Fruit fly (Drosophila melanogaster) whole organism, embryonic: Measurements from ENCODE around the gene CG14882.

Experiments used
- Atf-2 ChIP-seq: fragments of 200-800 bp; sonication (Bioruptor generic); optimal IDR thresholded peaks from 2 replicates; lab custom pipeline; 2016; ENCODE audit warnings: missing biosample characterization, missing genetic modification characterization
- CG10209 ChIP-seq: fragments of 200-800 bp; sonication (Bioruptor generic); optimal IDR thresholded peaks from 3 replicates; lab custom pipeline; 2017; ENCODE audit warnings: missing biosample characterization, mild to moderate bottlenecking, missing genetic modification characterization, missing genetic modification reagents
- CG11398 ChIP-seq: fragments of 200-800 bp; sonication (Bioruptor generic); optimal IDR thresholded peaks from 2 replicates; lab custom pipeline; 2016; ENCODE audit warnings: missing biosample characterization, missing genetic modification characterization
- CG32767 ChIP-seq: fragments of 200-800 bp; sonication (Bioruptor generic); IDR thresholded peaks from 2 replicates; pipeline ENCODE4 v1.3.6; 2022; ENCODE audit warnings: missing biosample characterization, missing genetic modification characterization
- CG3726 ChIP-seq: fragments of 200-800 bp; sonication (Bioruptor generic); IDR thresholded peaks from 3 replicates; pipeline ENCODE4, ENCODE4 v1.3.6; 2022; ENCODE audit warnings: missing biosample characterization, missing genetic modification characterization
- HmgD ChIP-seq: fragments of 200-800 bp; sonication (Bioruptor generic); optimal IDR thresholded peaks from 3 replicates; lab custom pipeline; 2016; ENCODE audit warnings: missing biosample characterization, missing genetic modification characterization
- Ravus ChIP-seq: fragments of 200-800 bp; sonication (Bioruptor generic); IDR thresholded peaks from 2 replicates; pipeline ENCODE4 v1.3.6; 2022; ENCODE audit warnings: missing biosample characterization, missing genetic modification characterization
- jumu ChIP-seq: fragments of 200-800 bp; sonication (Bioruptor generic); optimal IDR thresholded peaks from 3 replicates; lab custom pipeline; 2016; ENCODE audit warnings: missing biosample characterization, missing genetic modification characterization
- knrl ChIP-seq: fragments of 200-800 bp; sonication (Bioruptor generic); IDR thresholded peaks from 3 replicates; pipeline ENCODE4 v1.3.6; 2022; ENCODE audit warnings: missing biosample characterization, missing genetic modification characterization; ENCODE audit not compliant: partially characterized antibody
- sna ChIP-seq: fragments of 200-800 bp; sonication (Bioruptor generic); IDR thresholded peaks from 2 replicates; pipeline ENCODE4 v1.3.6; 2022; ENCODE audit warnings: missing biosample characterization, missing genetic modification characterization; ENCODE audit not compliant: partially characterized antibody

- TF ChIP-seq Atf-2 (GFP tag; lab: Kevin White, UChicago) (no peak), CG32767 (GFP tag; lab: Robert Waterston, UW) (no peak), sna (GFP tag; lab: Robert Waterston, UW) (no peak), CG10209 (GFP tag; lab: Kevin White, UChicago) (no peak), knrl (no peak), HmgD (GFP tag; lab: Kevin White, UChicago) (no peak), CG3726 (GFP tag; lab: Robert Waterston, UW) (no peak), Ravus (no peak), jumu (GFP tag; lab: Kevin White, UChicago) (no peak), CG11398 (no peak)
These were observed 29.3 kb downstream of the CG14882 start, which contains the start of gene Gyc89Da for dm6 chr3R:16472301-16472700.
